Fruit fly (Drosophila melanogaster): Measurements from ENCODE around the gene Irbp18.

The Irbp18 gene

DNA sequence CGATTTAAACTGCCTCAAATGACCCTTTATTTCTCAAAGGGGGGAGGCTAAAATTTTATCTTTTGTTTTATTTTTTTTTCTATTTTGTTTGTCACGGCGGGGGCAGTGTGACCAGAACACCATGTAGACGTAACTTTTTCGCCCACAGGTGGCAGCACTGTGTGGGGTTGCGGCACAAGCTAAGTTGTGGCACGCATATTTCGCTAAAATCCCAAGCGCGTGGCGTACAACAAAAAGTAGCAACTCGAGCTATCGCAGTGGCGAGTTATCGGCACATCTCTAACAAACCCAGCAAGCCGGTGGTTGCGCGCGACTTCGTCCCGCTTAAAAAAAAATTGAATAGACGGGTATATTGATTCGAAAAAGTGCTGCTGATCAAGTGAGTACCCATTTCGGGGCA, 25.1 kb upstream of the Irbp18 start, which contains the start of the genes Ufd1 and NaPi-III (continued):
- TF ChIP-seq Hr39 (GFP tag; optimal IDR thresholded peaks at IDR 0.05) (peak; percentile 2), CG9139 (GFP tag; optimal IDR thresholded peaks at IDR 0.05) (no peak), lz (GFP tag; optimal IDR thresholded peaks at IDR 0.05) (peak; percentile 8), Ets21C (GFP tag; optimal IDR thresholded peaks at IDR 0.05) (no peak), CG6792 (GFP tag; optimal IDR thresholded peaks at IDR 0.05) (no peak), Eip78C (GFP tag) (peak; percentile 30), CG11762 (GFP tag; optimal IDR thresholded peaks at IDR 0.05; ENCODE audit: insufficient read depth) (no peak), CG3919 (GFP tag; optimal IDR thresholded peaks at IDR 0.05) (no peak), CG10669 (GFP tag; optimal IDR thresholded peaks at IDR 0.05) (no peak), Blimp-1 (GFP tag; optimal IDR thresholded peaks at IDR 0.05) (no peak), Eip93F (GFP tag; optimal IDR thresholded peaks at IDR 0.05) (no peak), CG1621 (tag; optimal IDR thresholded peaks at IDR 0.05) (peak; percentile 65), dsx (GFP tag; optimal IDR thresholded peaks at IDR 0.05; ENCODE audit: poor library complexity, severe bottlenecking) (peak; percentile 58), net (GFP tag; optimal IDR thresholded peaks at IDR 0.05) (peak; percentile 26), esn (GFP tag; optimal IDR thresholded peaks at IDR 0.05) (no peak)

DNA sequence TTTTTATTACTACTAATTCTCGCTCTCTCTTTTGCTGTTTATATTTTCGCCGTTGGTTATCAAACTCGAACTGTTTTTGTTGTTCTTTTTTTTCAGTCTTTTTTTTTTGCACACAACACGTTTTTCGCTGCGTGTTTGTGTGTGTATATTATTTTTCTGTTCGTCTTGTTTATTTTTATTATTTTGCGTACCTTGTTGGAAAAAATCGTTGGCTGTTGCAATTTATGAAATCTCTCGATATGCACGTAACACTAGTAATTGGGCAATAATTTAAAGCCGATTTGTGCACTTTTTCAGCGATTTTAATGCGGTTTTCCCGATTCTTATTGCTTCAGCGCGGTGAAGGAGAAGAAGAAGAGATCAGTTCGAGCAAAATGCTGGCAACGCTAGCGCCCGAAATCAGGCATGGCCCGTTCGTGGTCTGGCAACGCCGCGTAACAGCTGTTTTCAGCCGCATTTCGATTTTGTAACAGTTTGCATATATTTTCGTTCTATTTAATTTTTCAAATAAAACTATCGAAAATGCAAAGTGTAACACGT, 22.5 kb upstream of the Irbp18 start, which contains the start of the genes FoxK and mRpL2:
Gene FoxK (minus strand): TSS at position 365 of the 540 bp plus-strand sequence.
Gene mRpL2 (plus strand): TSS at position 429 of the 540 bp plus-strand sequence.
- TF ChIP-seq eg (GFP tag; IDR thresholded peaks at IDR 0.05), result peak; percentile 89
- TF ChIP-seq esn (GFP tag; optimal IDR thresholded peaks at IDR 0.05), result peak; percentile 41
- TF ChIP-seq ss (GFP tag; optimal IDR thresholded peaks at IDR 0.05), result peak; percentile 96 to 97
- TF ChIP-seq Hr39 (GFP tag; optimal IDR thresholded peaks at IDR 0.05), result peak; percentile 12
- peak; percentile 65 for TF ChIP-seq CG6854 (GFP tag; optimal IDR thresholded peaks at IDR 0.05)
- peak; percentile 42 for TF ChIP-seq topi (GFP tag; optimal IDR thresholded peaks at IDR 0.05)
- peak; percentile 2 for TF ChIP-seq Hr38 (GFP tag; optimal IDR thresholded peaks at IDR 0.05)
- TF ChIP-seq Ets96B (tag; optimal IDR thresholded peaks at IDR 0.05), result peak; percentile 80
- TF ChIP-seq CG7368 (GFP tag; optimal IDR thresholded peaks at IDR 0.05), result peak; percentile 58
- no peak for TF ChIP-seq CG11294 (GFP tag; IDR thresholded peaks at IDR 0.05)
- peak; percentile 37 for TF ChIP-seq CG6792 (GFP tag; optimal IDR thresholded peaks at IDR 0.05)
- TF ChIP-seq svp (GFP tag), result peak; percentile 74
- TF ChIP-seq cyc (GFP tag; optimal IDR thresholded peaks at IDR 0.05), result no peak
- peak; percentile 90 for TF ChIP-seq CG16779 (tag; optimal IDR thresholded peaks at IDR 0.05)
- peak; percentile 66 for TF ChIP-seq Sox102F (GFP tag; optimal IDR thresholded peaks at IDR 0.05)
- TF ChIP-seq CG9139 (GFP tag; optimal IDR thresholded peaks at IDR 0.05), result peak; percentile 94
- peak; percentile 85 for TF ChIP-seq vri (GFP tag; optimal IDR thresholded peaks at IDR 0.05)
- peak; percentile 61 for TF ChIP-seq Hr4 (GFP tag; optimal IDR thresholded peaks at IDR 0.05)
- TF ChIP-seq CG3032 (tag; optimal IDR thresholded peaks at IDR 0.05), result peak; percentile 77
- TF ChIP-seq acj6 (GFP tag; optimal IDR thresholded peaks at IDR 0.05), result no peak
- TF ChIP-seq CG10669 (GFP tag; optimal IDR thresholded peaks at IDR 0.05), result peak; percentile 84
- TF ChIP-seq salr (GFP tag; optimal IDR thresholded peaks at IDR 0.05), result peak; percentile 54 to 90
- peak; percentile 57 for TF ChIP-seq Eip75B (GFP tag; optimal IDR thresholded peaks at IDR 0.05)
- TF ChIP-seq dsx (GFP tag; optimal IDR thresholded peaks at IDR 0.05; ENCODE audit: poor library complexity, severe bottlenecking), result peak; percentile 77
- peak; percentile 63 for TF ChIP-seq CG8632 (GFP tag; optimal IDR thresholded peaks at IDR 0.05)
- peak; percentile 57 for TF ChIP-seq CG11762 (GFP tag; optimal IDR thresholded peaks at IDR 0.05; ENCODE audit: insufficient read depth)
- peak; percentile 61 for TF ChIP-seq fd59A (GFP tag; optimal IDR thresholded peaks at IDR 0.05)
- peak; percentile 77 for TF ChIP-seq CG32006 (GFP tag; optimal IDR thresholded peaks at IDR 0.05)
- TF ChIP-seq dac (GFP tag; optimal IDR thresholded peaks at IDR 0.05), result peak; percentile 43
- TF ChIP-seq Sox14 (GFP tag; optimal IDR thresholded peaks at IDR 0.05), result peak; percentile 62
- peak; percentile 22 for TF ChIP-seq Ets21C (GFP tag; optimal IDR thresholded peaks at IDR 0.05)
- TF ChIP-seq OdsH (GFP tag; optimal IDR thresholded peaks at IDR 0.05), result peak; percentile 43
- peak; percentile 28 for TF ChIP-seq Smox (GFP tag; optimal IDR thresholded peaks at IDR 0.05)
- TF ChIP-seq achi (GFP tag; optimal IDR thresholded peaks at IDR 0.05), result peak; percentile 66
- TF ChIP-seq CG6163 (GFP tag; IDR thresholded peaks at IDR 0.05), result peak; percentile 83
- TF ChIP-seq fd85E (GFP tag; optimal IDR thresholded peaks at IDR 0.05), result peak; percentile 42
- peak; percentile 75 for TF ChIP-seq CG15336 (GFP tag; IDR thresholded peaks at IDR 0.05)
- no peak for TF ChIP-seq CG31627 (GFP tag; optimal IDR thresholded peaks at IDR 0.05)
- no peak for TF ChIP-seq CG11902 (GFP tag; optimal IDR thresholded peaks at IDR 0.05)
- TF ChIP-seq CG8119 (GFP tag; IDR thresholded peaks at IDR 0.05), result peak; percentile 92
- TF ChIP-seq fkh (GFP tag; optimal IDR thresholded peaks at IDR 0.05), result no peak

Measured in whole organism, prepupa.